Worm (Caenorhabditis elegans) whole organism, L4 larva: ENCODE measurements around the gene Y46H3D.8.
A peak's percentile ranks its signal among the peaks of the same experiment; 100 is the strongest.

Source experiments
- F10B5.3 ChIP-seq: sonication (generic microtip); optimal IDR thresholded peaks from 2 replicates; lab custom pipeline; 2016; ENCODE audit warnings: mild to moderate bottlenecking, missing genetic modification characterization, missing compliant biosample characterization
- F37D6.2 ChIP-seq: sonication (generic microtip); optimal IDR thresholded peaks from 2 replicates; lab custom pipeline; 2016; ENCODE audit warnings: mild to moderate bottlenecking, missing genetic modification characterization, missing compliant biosample characterization
- T20F7.1 ChIP-seq: fragments of 200-800 bp; sonication (Bioruptor generic); optimal IDR thresholded peaks from 2 replicates; lab custom pipeline; 2018; ENCODE audit warnings: mild to moderate bottlenecking, missing genetic modification characterization, missing compliant biosample characterization
- Y75B8A.6 ChIP-seq: fragments of 200-800 bp; sonication (Bioruptor generic); IDR thresholded peaks from 2 replicates; pipeline ENCODE4 v1.3.6; 2022; ENCODE audit warnings: missing genetic modification reagents, missing genetic modification characterization, missing compliant biosample characterization
- ZK337.2 ChIP-seq: fragments of 200-800 bp; sonication (Bioruptor generic); IDR thresholded peaks from 2 replicates; pipeline ENCODE4 v1.3.6; 2022; ENCODE audit warnings: missing genetic modification reagents, missing genetic modification characterization, missing compliant biosample characterization
- aha-1 ChIP-seq: fragments of 150-350 bp; peaks from one replicate; lab custom pipeline; 2014; ENCODE audit warnings: missing biosample characterization, missing genetic modification characterization
- ama-1 ChIP-seq: fragments of 150-350 bp; optimal IDR thresholded peaks from 2 replicates; lab custom pipeline; 2014; ENCODE audit warnings: inconsistent platforms, mixed read lengths
- cey-2 ChIP-seq: sonication (generic microtip); optimal IDR thresholded peaks from 3 replicates; lab custom pipeline; 2017; ENCODE audit warnings: missing genetic modification characterization, mild to moderate bottlenecking, missing compliant biosample characterization, antibody characterized with exemption, borderline replicate concordance; ENCODE audit not compliant: insufficient read depth
- daf-12 ChIP-seq: fragments of 150-350 bp; optimal IDR thresholded peaks from 2 replicates; lab custom pipeline; 2014; ENCODE audit warnings: missing biosample characterization, missing genetic modification reagents, missing genetic modification characterization
- daf-16 ChIP-seq, 3 experiments: sonication (generic microtip); optimal IDR thresholded peaks; 2 replicates each; lab custom pipeline; 2016 to 2017; ENCODE audit warnings: missing genetic modification characterization in 3 of 3, missing genetic modification reagents in 3 of 3, mild to moderate bottlenecking in 2 of 3, missing compliant biosample characterization in 2 of 3, missing biosample characterization in 1 of 3, moderate library complexity in 1 of 3
- daf-19 ChIP-seq: fragments of 200-800 bp; sonication (Bioruptor generic); conservative IDR thresholded peaks from 2 replicates; pipeline ENCODE4 v1.3.6; 2022; ENCODE audit warnings: missing genetic modification characterization, missing compliant biosample characterization
- dmd-6 ChIP-seq: fragments of 200-800 bp; sonication (Bioruptor generic); IDR thresholded peaks from 2 replicates; pipeline ENCODE4 v1.3.6; 2022; ENCODE audit warnings: missing genetic modification reagents, missing genetic modification characterization, missing compliant biosample characterization
- dmd-9 ChIP-seq: fragments of 200-800 bp; sonication (Bioruptor generic); IDR thresholded peaks from 2 replicates; pipeline ENCODE4 v1.3.6; 2022; ENCODE audit warnings: missing genetic modification reagents, missing genetic modification characterization, missing compliant biosample characterization
- dve-1 ChIP-seq: sonication (generic microtip); optimal IDR thresholded peaks from 2 replicates; lab custom pipeline; 2017; ENCODE audit warnings: antibody characterized with exemption, mild to moderate bottlenecking, missing genetic modification characterization, missing compliant biosample characterization; ENCODE audit not compliant: insufficient read depth
- egl-43 ChIP-seq: fragments of 200-800 bp; sonication (Bioruptor generic); IDR thresholded peaks from 2 replicates; pipeline ENCODE4 v1.3.6; 2022; ENCODE audit warnings: missing genetic modification reagents, missing genetic modification characterization, missing compliant biosample characterization
- hlh-11 ChIP-seq: fragments of 200-800 bp; sonication (Bioruptor generic); optimal IDR thresholded peaks from 2 replicates; lab custom pipeline; 2018; ENCODE audit warnings: mild to moderate bottlenecking, missing genetic modification characterization, missing compliant biosample characterization
- hmg-1.1 ChIP-seq: fragments of 200-800 bp; sonication (Bioruptor generic); IDR thresholded peaks from 2 replicates; pipeline ENCODE4 v1.3.6; 2022; ENCODE audit warnings: missing genetic modification reagents, missing genetic modification characterization, missing compliant biosample characterization
- lin-1 ChIP-seq: fragments of 200-800 bp; sonication (Bioruptor generic); IDR thresholded peaks from 2 replicates; pipeline ENCODE4 v1.3.6; 2022; ENCODE audit warnings: missing genetic modification reagents, missing genetic modification characterization, missing compliant biosample characterization
- lin-13 ChIP-seq: fragments of 150-350 bp; optimal IDR thresholded peaks from 2 replicates; lab custom pipeline; 2014; ENCODE audit warnings: missing biosample characterization, missing genetic modification reagents, missing genetic modification characterization
- lin-15B ChIP-seq: fragments of 150-350 bp; sonication (generic microtip); optimal IDR thresholded peaks from 3 replicates; lab custom pipeline; 2014; ENCODE audit warnings: missing biosample characterization, missing genetic modification characterization
- lin-29 ChIP-seq: fragments of 200-800 bp; sonication (Bioruptor generic); IDR thresholded peaks from 2 replicates; pipeline ENCODE4 v1.3.6; 2022; ENCODE audit warnings: missing genetic modification reagents, missing genetic modification characterization, missing compliant biosample characterization
- lin-38 ChIP-seq: fragments of 200-800 bp; sonication (Bioruptor generic); IDR thresholded peaks from 2 replicates; pipeline ENCODE4 v1.3.6; 2022; ENCODE audit warnings: missing genetic modification reagents, missing genetic modification characterization, missing compliant biosample characterization
- madf-5 ChIP-seq, 2 experiments: fragments of 200-800 bp; sonication (Bioruptor generic); IDR thresholded peaks; 2 replicates each; pipeline ENCODE4 v1.3.6; 2022; ENCODE audit warnings: missing compliant biosample characterization in 2 of 2, missing genetic modification characterization in 2 of 2
- mdl-1 ChIP-seq, 2 experiments: fragments of 150-350 bp in 1 of 2; sonication (generic microtip) in 1 of 2; optimal IDR thresholded peaks; 2 replicates each; lab custom pipeline; 2014 to 2017; ENCODE audit warnings: missing biosample characterization in 2 of 2, missing genetic modification characterization in 2 of 2
- mep-1 ChIP-seq: fragments of 150-350 bp; sonication (generic microtip); optimal IDR thresholded peaks from 3 replicates; lab custom pipeline; 2014; ENCODE audit warnings: missing biosample characterization, missing genetic modification characterization
- mxl-3 ChIP-seq: fragments of 200-800 bp; sonication (Bioruptor generic); optimal IDR thresholded peaks from 2 replicates; lab custom pipeline; 2018; ENCODE audit warnings: mild to moderate bottlenecking, missing genetic modification characterization, missing compliant biosample characterization
- nhr-102 ChIP-seq: sonication (generic microtip); optimal IDR thresholded peaks from 2 replicates; lab custom pipeline; 2016; ENCODE audit warnings: mild to moderate bottlenecking, missing genetic modification characterization, moderate library complexity, missing compliant biosample characterization
- nhr-237 ChIP-seq: sonication (generic microtip); optimal IDR thresholded peaks from 2 replicates; lab custom pipeline; 2017; ENCODE audit warnings: missing biosample characterization, missing genetic modification characterization
- nhr-28 ChIP-seq: fragments of 150-350 bp; optimal IDR thresholded peaks from 2 replicates; lab custom pipeline; 2014; ENCODE audit warnings: missing biosample characterization, missing genetic modification characterization
- nhr-77 ChIP-seq: fragments of 150-350 bp; optimal IDR thresholded peaks from 2 replicates; lab custom pipeline; 2014; ENCODE audit warnings: missing biosample characterization, missing genetic modification characterization
- php-3 ChIP-seq: fragments of 200-800 bp; sonication (Bioruptor generic); IDR thresholded peaks from 2 replicates; pipeline ENCODE4 v1.3.6; 2022; ENCODE audit warnings: missing genetic modification reagents, missing genetic modification characterization, missing compliant biosample characterization
- pqm-1 ChIP-seq: sonication (generic microtip); optimal IDR thresholded peaks from 2 replicates; lab custom pipeline; 2017; ENCODE audit warnings: missing biosample characterization, missing genetic modification characterization
- tra-1 ChIP-seq: fragments of 200-800 bp; sonication (Bioruptor generic); IDR thresholded peaks from 2 replicates; pipeline ENCODE4 v1.3.6; 2022; ENCODE audit warnings: missing genetic modification reagents, missing genetic modification characterization, missing compliant biosample characterization
- unc-62 ChIP-seq, 3 experiments: fragments of 150-350 bp in 1 of 3; sonication (generic microtip); optimal IDR thresholded peaks in 2 of 3; peaks in 1 of 3; 1 replicate in 1 of 3; 2 replicates in 2 of 3; lab custom pipeline; 2014 to 2017; ENCODE audit warnings: missing biosample characterization in 3 of 3, missing genetic modification characterization in 3 of 3, missing genetic modification reagents in 3 of 3, missing genotype in 1 of 3
- zag-1 ChIP-seq: fragments of 150-350 bp; optimal IDR thresholded peaks from 2 replicates; lab custom pipeline; 2014; ENCODE audit warnings: missing biosample characterization, missing genetic modification characterization
- ztf-7 ChIP-seq: fragments of 150-350 bp; optimal IDR thresholded peaks from 2 replicates; lab custom pipeline; 2014; ENCODE audit warnings: missing biosample characterization, missing genetic modification characterization

The Y46H3D.8 gene

ce11 chrV:1618760-1619159 lies 12.3 kb downstream of the Y46H3D.8 start, which contains the start of gene nhr-179 (continued):
- TF ChIP-seq mep-1 (no peak), zag-1 (tag; lab: Kevin White, UChicago) (no peak)

- TF ChIP-seq Y75B8A.6 (GFP tag; lab: Robert Waterston, UW), result no peak
- no peak for TF ChIP-seq lin-13 (GFP tag; lab: Kevin White, UChicago)
- TF ChIP-seq lin-1 (GFP tag; lab: Robert Waterston, UW), result no peak
- TF ChIP-seq mxl-3, result no peak
- TF ChIP-seq lin-38 (GFP tag; lab: Robert Waterston, UW), result no peak
- no peak for TF ChIP-seq cey-2 (tag; lab: Kevin White, UChicago)
- TF ChIP-seq dve-1 (tag; lab: Kevin White, UChicago), result no peak
- no peak for TF ChIP-seq hlh-11
- no peak for TF ChIP-seq dmd-6 (GFP tag; lab: Robert Waterston, UW)
- TF ChIP-seq aha-1 (tag; lab: Kevin White, UChicago), result no peak
- TF ChIP-seq egl-43 (GFP tag; lab: Robert Waterston, UW), result no peak
- no peak for TF ChIP-seq dmd-9 (GFP tag; lab: Robert Waterston, UW)
- no peak for TF ChIP-seq ama-1 (lab: Kevin White, UChicago)
- TF ChIP-seq T20F7.1, result no peak
These were observed 16.3 kb downstream of the Y46H3D.8 start, which contains the start of gene srbc-41 for ce11 chrV:1614726-1615125. TSS of gene srbc-41 (minus strand) at chrV:1614826.

DNA sequence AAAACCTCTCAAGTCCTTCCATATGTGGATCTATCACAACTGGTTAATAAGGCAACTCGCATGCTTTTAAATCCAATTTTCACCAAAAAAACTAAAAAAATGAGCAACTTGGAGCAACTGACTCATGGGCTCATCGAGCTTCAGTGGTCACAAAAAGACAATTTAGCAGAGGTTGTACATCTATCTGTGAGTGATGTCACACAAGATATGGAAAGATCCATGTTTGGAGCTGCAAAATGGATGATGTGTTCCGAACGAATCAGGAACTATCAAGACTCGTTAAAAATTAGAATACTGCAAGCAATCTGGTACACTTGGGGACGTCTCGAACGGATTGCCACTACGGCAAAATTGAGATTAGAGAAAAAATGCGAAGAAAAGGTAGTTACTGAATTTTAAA lies 19.5 kb downstream of the Y46H3D.8 start:
- no peak for TF ChIP-seq nhr-102 (tag; lab: Kevin White, UChicago)
- peak in 1 of 2 experiments; percentile 1 for TF ChIP-seq unc-62 (GFP tag; optimal IDR thresholded peaks at IDR 0.05 in 1 of 2; lab: Kevin White, UChicago)
- TF ChIP-seq unc-62 (tag; optimal IDR thresholded peaks at IDR 0.05; lab: Kevin White, UChicago), result no peak
- TF ChIP-seq php-3 (GFP tag; lab: Robert Waterston, UW), result no peak
- no peak for TF ChIP-seq hmg-1.1
- TF ChIP-seq tra-1, result no peak
- TF ChIP-seq lin-15B (tag; lab: Kevin White, UChicago), result no peak
- no peak for TF ChIP-seq daf-19
- no peak for TF ChIP-seq hlh-11
- no peak for TF ChIP-seq F10B5.3 (tag; lab: Kevin White, UChicago)
- no peak for TF ChIP-seq madf-5 (GFP tag; IDR thresholded peaks at IDR 0.05; lab: Robert Waterston, UW)
- TF ChIP-seq F37D6.2, result no peak
- no peak for TF ChIP-seq ZK337.2 (GFP tag; lab: Robert Waterston, UW)
- peak; percentile 95 for TF ChIP-seq aha-1 (tag; lab: Kevin White, UChicago)

DNA sequence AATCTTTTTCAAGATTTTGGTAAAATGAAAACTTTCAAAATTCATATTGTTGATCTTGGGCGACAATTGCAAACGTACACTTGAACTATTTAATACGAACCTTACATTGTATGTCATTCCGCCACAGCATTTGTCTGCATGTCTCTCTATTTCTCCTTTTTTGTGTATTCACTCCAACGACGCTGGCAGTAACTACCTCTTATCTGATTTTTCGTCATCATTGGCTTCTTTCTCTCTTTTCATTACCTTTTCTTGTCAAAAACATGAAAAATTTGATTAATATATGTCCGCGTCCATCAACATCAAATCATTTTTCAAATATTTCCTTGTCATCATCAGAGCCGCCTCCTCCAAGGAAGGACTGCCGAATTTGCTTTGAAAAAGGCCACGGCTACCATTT lies 21.0 kb downstream of the Y46H3D.8 start, which contains the start of gene nhr-177:
Gene nhr-177, plus strand, starts transcription at position 167 of the 400 bp plus-strand sequence.
- TF ChIP-seq nhr-28 (peak; percentile 89), daf-16 (GFP tag; optimal IDR thresholded peaks at IDR 0.05; lab: Kevin White, UChicago) (no peak), daf-16 (tag; optimal IDR thresholded peaks at IDR 0.05; lab: Kevin White, UChicago) (peak; percentile 81), pqm-1 (tag; lab: Kevin White, UChicago) (peak; percentile 53), daf-12 (tag; lab: Kevin White, UChicago) (no peak), php-3 (GFP tag; lab: Robert Waterston, UW) (peak; percentile 56; the same call in 1 of the 2 replicates), lin-29 (GFP tag; lab: Robert Waterston, UW) (no peak), T20F7.1 (no peak), mdl-1 (tag; optimal IDR thresholded peaks at IDR 0.05; lab: Kevin White, UChicago) (no peak), mxl-3 (peak; percentile 15), nhr-77 (tag; lab: Kevin White, UChicago) (peak; percentile 16), nhr-102 (tag; lab: Kevin White, UChicago) (peak; percentile 36), nhr-237 (tag; lab: Kevin White, UChicago) (no peak), F10B5.3 (tag; lab: Kevin White, UChicago) (no peak), ztf-7 (tag; lab: Kevin White, UChicago) (no peak), dve-1 (tag; lab: Kevin White, UChicago) (peak; percentile 65), aha-1 (tag; lab: Kevin White, UChicago) (peak; percentile 5), dmd-6 (GFP tag; lab: Robert Waterston, UW) (peak; percentile 63), hlh-11 (peak; percentile 51), unc-62 (GFP tag; optimal IDR thresholded peaks at IDR 0.05 in 1 of 2; lab: Kevin White, UChicago) (peak in 1 of 2 experiments; percentile 35), unc-62 (tag; optimal IDR thresholded peaks at IDR 0.05; lab: Kevin White, UChicago) (no peak)
- TF ChIP-seq, all 104 proteins: peak for 12
